Worm (Caenorhabditis elegans): ENCODE results near the gene frm-7.

frm-7 gene

DNA sequence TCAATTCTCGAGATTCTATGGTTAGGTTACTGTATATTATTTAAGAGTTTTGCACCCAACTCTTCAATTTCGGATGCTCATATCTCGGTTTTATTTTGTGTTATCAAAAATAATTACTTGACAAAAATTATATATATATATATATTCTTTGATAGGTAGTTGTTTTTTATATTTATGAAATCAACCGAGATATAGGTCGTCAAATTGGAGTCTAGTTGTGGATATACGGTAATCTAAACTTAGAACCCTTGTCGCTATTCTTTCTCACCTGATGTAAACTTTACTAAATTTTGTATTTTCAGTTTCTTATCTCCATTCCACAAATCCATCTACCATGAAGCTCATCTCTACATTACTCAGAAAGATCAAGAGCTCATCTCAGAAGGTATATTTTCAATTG, 19.1 kb upstream of the frm-7 start, which contains the start of gene F55C5.10:
Gene F55C5.10, plus strand, starts transcription at position 301 of the 400 bp plus-strand sequence.
- TF ChIP-seq hlh-8 (tag; optimal IDR thresholded peaks at IDR 0.05) (no peak), zip-5 (tag; optimal IDR thresholded peaks at IDR 0.05) (no peak), fkh-6 (tag; optimal IDR thresholded peaks at IDR 0.05) (no peak), ceh-14 (tag; optimal IDR thresholded peaks at IDR 0.05) (no peak), ztf-16 (tag; optimal IDR thresholded peaks at IDR 0.05) (no peak), hlh-15 (tag; optimal IDR thresholded peaks at IDR 0.05) (no peak), unc-86 (tag; optimal IDR thresholded peaks at IDR 0.05) (no peak), elt-4 (tag; optimal IDR thresholded peaks at IDR 0.05) (no peak), unc-42 (tag; optimal IDR thresholded peaks at IDR 0.05) (no peak), C38D4.7 (GFP tag; optimal IDR thresholded peaks at IDR 0.05) (no peak), fkh-10 (GFP tag; optimal IDR thresholded peaks at IDR 0.05) (no peak), hlh-30 (tag; optimal IDR thresholded peaks at IDR 0.05; ENCODE audit: insufficient read depth) (no peak), tbx-7 (tag; optimal IDR thresholded peaks at IDR 0.05) (no peak), npax-4 (tag; optimal IDR thresholded peaks at IDR 0.05) (no peak), lim-6 (tag; optimal IDR thresholded peaks at IDR 0.05) (no peak)

DNA sequence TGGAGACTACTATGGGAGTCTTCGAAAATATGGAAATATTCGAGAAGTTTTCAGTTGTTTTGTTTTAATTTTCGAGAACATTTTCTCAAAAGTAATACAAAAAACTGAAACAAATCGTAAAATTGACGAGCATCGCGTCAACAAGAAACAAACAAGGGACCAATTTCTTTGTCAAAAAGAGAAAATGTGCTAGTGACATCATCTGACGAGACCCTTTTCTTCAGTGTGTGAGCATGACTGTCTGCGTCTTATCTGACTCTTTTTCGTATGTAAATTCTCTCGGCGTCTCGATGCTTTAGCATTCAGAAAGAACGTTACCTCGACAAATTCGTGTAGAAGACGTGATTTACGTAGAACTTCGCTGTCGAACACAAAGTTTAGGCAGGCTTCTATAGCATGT, 14.6 kb upstream of the frm-7 start:
- TF ChIP-seq sox-4 (tag; optimal IDR thresholded peaks at IDR 0.05) (no peak), gmeb-2 (tag; optimal IDR thresholded peaks at IDR 0.05) (no peak), pag-3 (tag; optimal IDR thresholded peaks at IDR 0.05; ENCODE audit: borderline replicate concordance) (no peak), C08G9.2 (tag; optimal IDR thresholded peaks at IDR 0.05) (no peak), zip-5 (tag; optimal IDR thresholded peaks at IDR 0.05) (no peak), ceh-30 (tag; optimal IDR thresholded peaks at IDR 0.05) (no peak), rnt-1 (tag; optimal IDR thresholded peaks at IDR 0.05) (no peak), eyg-1 (tag; optimal IDR thresholded peaks at IDR 0.05) (no peak), ceh-24 (tag; optimal IDR thresholded peaks at IDR 0.05) (no peak), dmd-4 (tag; optimal IDR thresholded peaks at IDR 0.05; ENCODE audit: borderline replicate concordance) (no peak), K02D7.2 (tag; optimal IDR thresholded peaks at IDR 0.05) (no peak), unc-86 (tag; optimal IDR thresholded peaks at IDR 0.05) (no peak), odd-2 (tag; optimal IDR thresholded peaks at IDR 0.05) (no peak), elt-2 (tag; optimal IDR thresholded peaks at IDR 0.05) (no peak), ttx-3 (tag; optimal IDR thresholded peaks at IDR 0.05) (no peak), madf-2 (tag; optimal IDR thresholded peaks at IDR 0.05) (no peak), lin-11 (tag; optimal IDR thresholded peaks at IDR 0.05) (no peak), unc-3 (GFP tag; conservative IDR thresholded peaks at IDR 0.05) (no peak), unc-3 (tag; optimal IDR thresholded peaks at IDR 0.05) (no peak), ceh-45 (GFP tag; IDR thresholded peaks at IDR 0.05) (no peak), Y22D7AL.16 (tag; optimal IDR thresholded peaks at IDR 0.05) (no peak)

- TF ChIP-seq ceh-24 (tag; optimal IDR thresholded peaks at IDR 0.05) (no peak), hlh-15 (tag; optimal IDR thresholded peaks at IDR 0.05) (no peak), mec-3 (tag; optimal IDR thresholded peaks at IDR 0.05; ENCODE audit: borderline replicate concordance) (no peak), unc-55 (GFP tag; optimal IDR thresholded peaks at IDR 0.05) (peak; percentile 51)
These were observed 13.7 kb upstream of the frm-7 start, which contains the start of gene rskd-1 for ce11 chrV:12288577-12288976. Gene rskd-1, minus strand, starts transcription at chrV:12288615.

DNA sequence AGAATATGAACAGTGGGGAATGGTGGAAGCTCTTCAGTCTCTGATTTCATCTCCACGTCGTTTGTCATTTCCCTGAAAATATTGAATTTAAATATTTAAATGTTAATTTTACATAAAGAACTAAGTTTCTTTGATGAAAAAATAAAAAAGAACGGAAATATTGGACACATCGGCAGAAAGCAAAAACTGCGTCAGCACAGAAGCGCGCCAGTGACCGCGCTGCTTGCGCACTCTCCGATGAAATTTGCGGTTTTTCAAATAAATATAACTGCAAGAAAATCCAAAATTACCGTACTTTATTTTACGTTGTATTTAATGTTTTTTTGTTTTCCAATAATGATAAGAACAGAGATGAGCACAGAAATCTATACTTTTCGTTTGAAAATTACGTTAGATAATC, 10.7 kb upstream of the frm-7 start, which contains the start of the genes srpa-68 and srh-16:
Gene srpa-68, minus strand, starts transcription at position 72 of the 400 bp plus-strand sequence.
Gene srh-16, plus strand, starts transcription at position 275 of the 400 bp plus-strand sequence.
- TF ChIP-seq ceh-31 (tag; optimal IDR thresholded peaks at IDR 0.05) (peak; percentile 42), ceh-24 (tag; optimal IDR thresholded peaks at IDR 0.05) (no peak), tbx-7 (tag; optimal IDR thresholded peaks at IDR 0.05) (no peak), dmd-4 (tag; optimal IDR thresholded peaks at IDR 0.05; ENCODE audit: borderline replicate concordance) (no peak), nfya-1 (tag; optimal IDR thresholded peaks at IDR 0.05) (peak; percentile 76), elt-4 (tag; optimal IDR thresholded peaks at IDR 0.05) (no peak), unc-55 (GFP tag; optimal IDR thresholded peaks at IDR 0.05) (peak; percentile 15), pha-4 (tag; optimal IDR thresholded peaks at IDR 0.05) (no peak), pax-1 (tag; optimal IDR thresholded peaks at IDR 0.05) (no peak), ceh-2 (tag; optimal IDR thresholded peaks at IDR 0.05) (peak; percentile 54), unc-86 (tag; optimal IDR thresholded peaks at IDR 0.05) (peak; percentile 63), elt-2 (tag; optimal IDR thresholded peaks at IDR 0.05) (peak; percentile 79), ceh-6 (GFP tag; optimal IDR thresholded peaks at IDR 0.05) (no peak), fkh-10 (GFP tag; optimal IDR thresholded peaks at IDR 0.05) (no peak), zip-5 (tag; optimal IDR thresholded peaks at IDR 0.05) (peak; percentile 14), madf-2 (tag; optimal IDR thresholded peaks at IDR 0.05) (peak; percentile 38), F13H6.1 (tag; optimal IDR thresholded peaks at IDR 0.05) (no peak), nhr-232 (tag; optimal IDR thresholded peaks at IDR 0.05) (no peak), ceh-18 (tag; optimal IDR thresholded peaks at IDR 0.05) (no peak), sdc-2 (tag; optimal IDR thresholded peaks at IDR 0.05) (no peak), che-1 (tag; optimal IDR thresholded peaks at IDR 0.05) (peak; percentile 53), tbx-2 (tag; optimal IDR thresholded peaks at IDR 0.05) (peak; percentile 65), fkh-6 (tag; optimal IDR thresholded peaks at IDR 0.05) (peak; percentile 60)
